Fruit fly (Drosophila melanogaster) whole organism, prepupa: ENCODE results near the gene Smr.

Experiments used
- Blimp-1 ChIP-seq: fragments of 200-800 bp; sonication (Bioruptor generic); optimal IDR thresholded peaks from 3 replicates; lab custom pipeline; 2017; ENCODE audit warnings: missing biosample characterization, missing genetic modification characterization, mild to moderate bottlenecking, moderate library complexity, missing genetic modification reagents
- CG10631 ChIP-seq: fragments of 200-800 bp; sonication (Bioruptor generic); optimal IDR thresholded peaks from 2 replicates; lab custom pipeline; 2016; ENCODE audit warnings: missing biosample characterization, missing genetic modification characterization
- CG11294 ChIP-seq: fragments of 200-800 bp; sonication (Bioruptor generic); IDR thresholded peaks from 2 replicates; pipeline ENCODE4 v1.3.6; 2022; ENCODE audit warnings: missing biosample characterization, missing genetic modification characterization
- CG11902 ChIP-seq: fragments of 200-800 bp; sonication (Bioruptor generic); optimal IDR thresholded peaks from 3 replicates; lab custom pipeline; 2016; ENCODE audit warnings: missing biosample characterization, missing genetic modification characterization
- CG15336 ChIP-seq: fragments of 200-800 bp; sonication (Bioruptor generic); IDR thresholded peaks from 2 replicates; pipeline ENCODE4 v1.3.6; 2022; ENCODE audit warnings: missing biosample characterization, missing genetic modification characterization
- CG1621 ChIP-seq: fragments of 200-800 bp; sonication (Bioruptor generic); optimal IDR thresholded peaks from 3 replicates; lab custom pipeline; 2018; ENCODE audit warnings: missing biosample characterization, mild to moderate bottlenecking, missing genetic modification characterization
- CG16779 ChIP-seq: fragments of 200-800 bp; sonication (Bioruptor generic); optimal IDR thresholded peaks from 3 replicates; lab custom pipeline; 2017; ENCODE audit warnings: missing biosample characterization, mild to moderate bottlenecking, missing genetic modification characterization
- CG3032 ChIP-seq: fragments of 200-800 bp; optimal IDR thresholded peaks from 2 replicates; lab custom pipeline; 2019; ENCODE audit warnings: missing biosample characterization, mild to moderate bottlenecking, missing genetic modification characterization, moderate library complexity
- CG32006 ChIP-seq: fragments of 200-800 bp; sonication (Bioruptor generic); optimal IDR thresholded peaks from 3 replicates; lab custom pipeline; 2017; ENCODE audit warnings: missing biosample characterization, mild to moderate bottlenecking, missing genetic modification characterization
- CG3919 ChIP-seq: fragments of 200-800 bp; sonication (Bioruptor generic); optimal IDR thresholded peaks from 3 replicates; lab custom pipeline; 2016; ENCODE audit warnings: missing biosample characterization, missing genetic modification characterization
- CG6163 ChIP-seq: fragments of 200-800 bp; sonication (Bioruptor generic); IDR thresholded peaks from 3 replicates; pipeline ENCODE4 v1.3.6; 2022; ENCODE audit warnings: missing biosample characterization, missing genetic modification characterization
- CG6276 ChIP-seq: fragments of 200-800 bp; sonication (Bioruptor generic); optimal IDR thresholded peaks from 2 replicates; lab custom pipeline; 2017; ENCODE audit warnings: missing biosample characterization, mild to moderate bottlenecking, missing genetic modification characterization
- CG6808 ChIP-seq: fragments of 200-800 bp; sonication (Bioruptor generic); optimal IDR thresholded peaks from 3 replicates; lab custom pipeline; 2017; ENCODE audit warnings: missing biosample characterization, missing genetic modification characterization, mild to moderate bottlenecking, moderate library complexity, missing genetic modification reagents
- CG7368 ChIP-seq: fragments of 200-800 bp; sonication (Bioruptor generic); optimal IDR thresholded peaks from 3 replicates; lab custom pipeline; 2016; ENCODE audit warnings: missing biosample characterization, missing genetic modification characterization
- CG8119 ChIP-seq: fragments of 200-800 bp; sonication (Bioruptor generic); IDR thresholded peaks from 3 replicates; pipeline ENCODE4 v1.3.6; 2022; ENCODE audit warnings: missing biosample characterization, missing genetic modification characterization
- CG8319 ChIP-seq: fragments of 200-800 bp; sonication (Bioruptor generic); optimal IDR thresholded peaks from 3 replicates; lab custom pipeline; 2016; ENCODE audit warnings: missing biosample characterization, missing genetic modification characterization
- CG8632 ChIP-seq: fragments of 200-800 bp; sonication (Bioruptor generic); optimal IDR thresholded peaks from 3 replicates; lab custom pipeline; 2016; ENCODE audit warnings: missing biosample characterization, missing genetic modification characterization
- CG9139 ChIP-seq: fragments of 200-800 bp; sonication (Bioruptor generic); optimal IDR thresholded peaks from 3 replicates; lab custom pipeline; 2017; ENCODE audit warnings: missing biosample characterization, mild to moderate bottlenecking, missing genetic modification characterization
- Eip75B ChIP-seq: fragments of 200-800 bp; sonication (Bioruptor generic); optimal IDR thresholded peaks from 3 replicates; lab custom pipeline; 2016; ENCODE audit warnings: missing biosample characterization, missing genetic modification characterization
- Eip78C ChIP-seq: fragments of 200-800 bp; sonication (Bioruptor generic); peaks from one replicate; lab custom pipeline; 2016; ENCODE audit warnings: missing biosample characterization, missing genetic modification characterization
- Eip93F ChIP-seq: fragments of 200-800 bp; sonication (Bioruptor generic); optimal IDR thresholded peaks from 2 replicates; lab custom pipeline; 2016; ENCODE audit warnings: missing biosample characterization, mild to moderate bottlenecking, missing genetic modification characterization
- Ets96B ChIP-seq: fragments of 200-800 bp; optimal IDR thresholded peaks from 2 replicates; lab custom pipeline; 2019; ENCODE audit warnings: missing biosample characterization, mild to moderate bottlenecking, missing genetic modification characterization, moderate library complexity
- Gug ChIP-seq: fragments of 200-800 bp; sonication (Bioruptor generic); IDR thresholded peaks from 2 replicates; pipeline ENCODE4 v1.3.6; 2022; ENCODE audit warnings: missing biosample characterization, missing genetic modification characterization
- Hr38 ChIP-seq: sonication (Bioruptor generic); optimal IDR thresholded peaks from 2 replicates; lab custom pipeline; 2016; ENCODE audit warnings: missing biosample characterization, missing genetic modification characterization
- Hr4 ChIP-seq: fragments of 200-800 bp; sonication (Bioruptor generic); optimal IDR thresholded peaks from 3 replicates; lab custom pipeline; 2016; ENCODE audit warnings: missing biosample characterization, missing genetic modification characterization
- Lpt ChIP-seq: fragments of 200-800 bp; sonication (Bioruptor generic); optimal IDR thresholded peaks from 3 replicates; lab custom pipeline; 2016; ENCODE audit warnings: missing biosample characterization, missing genetic modification characterization
- Met ChIP-seq: fragments of 200-800 bp; sonication (Bioruptor generic); optimal IDR thresholded peaks from 3 replicates; lab custom pipeline; 2016; ENCODE audit warnings: missing biosample characterization, missing genetic modification characterization
- OdsH ChIP-seq: fragments of 200-800 bp; sonication (Bioruptor generic); optimal IDR thresholded peaks from 3 replicates; lab custom pipeline; 2016; ENCODE audit warnings: missing biosample characterization, missing genetic modification characterization
- Sox102F ChIP-seq: fragments of 200-800 bp; sonication (Bioruptor generic); optimal IDR thresholded peaks from 2 replicates; lab custom pipeline; 2016; ENCODE audit warnings: missing biosample characterization, mild to moderate bottlenecking, missing genetic modification characterization
- Sox14 ChIP-seq: fragments of 200-800 bp; sonication (Bioruptor generic); optimal IDR thresholded peaks from 3 replicates; lab custom pipeline; 2016; ENCODE audit warnings: missing biosample characterization, missing genetic modification characterization
- Sox15 ChIP-seq: fragments of 200-800 bp; sonication (Bioruptor generic); optimal IDR thresholded peaks from 3 replicates; lab custom pipeline; 2016; ENCODE audit warnings: missing biosample characterization, missing genetic modification characterization
- achi ChIP-seq: fragments of 200-800 bp; sonication (Bioruptor generic); optimal IDR thresholded peaks from 3 replicates; lab custom pipeline; 2016; ENCODE audit warnings: missing biosample characterization, missing genetic modification characterization
- acj6 ChIP-seq: fragments of 200-800 bp; sonication (Bioruptor generic); optimal IDR thresholded peaks from 3 replicates; lab custom pipeline; 2016; ENCODE audit warnings: missing biosample characterization, missing genetic modification characterization
- cyc ChIP-seq: fragments of 200-800 bp; sonication (Bioruptor generic); optimal IDR thresholded peaks from 3 replicates; lab custom pipeline; 2016; ENCODE audit warnings: missing biosample characterization, missing genetic modification characterization
- dac ChIP-seq: fragments of 200-800 bp; sonication (Bioruptor generic); optimal IDR thresholded peaks from 2 replicates; lab custom pipeline; 2017; ENCODE audit warnings: missing biosample characterization, mild to moderate bottlenecking, missing genetic modification characterization
- dsx ChIP-seq: fragments of 200-800 bp; optimal IDR thresholded peaks from 3 replicates; lab custom pipeline; 2019; ENCODE audit warnings: missing biosample characterization, mild to moderate bottlenecking, missing genetic modification characterization, moderate library complexity; ENCODE audit not compliant: poor library complexity, severe bottlenecking
- eg ChIP-seq: fragments of 200-800 bp; sonication (Bioruptor generic); IDR thresholded peaks from 3 replicates; pipeline ENCODE4 v1.3.6; 2022; ENCODE audit warnings: missing biosample characterization, missing genetic modification characterization
- fd85E ChIP-seq: fragments of 200-800 bp; sonication (Bioruptor generic); optimal IDR thresholded peaks from 3 replicates; lab custom pipeline; 2016; ENCODE audit warnings: missing biosample characterization, missing genetic modification characterization
- lz ChIP-seq: fragments of 200-800 bp; sonication (Bioruptor generic); optimal IDR thresholded peaks from 3 replicates; lab custom pipeline; 2016; ENCODE audit warnings: missing biosample characterization, missing genetic modification characterization
- net ChIP-seq: fragments of 200-800 bp; sonication (Bioruptor generic); optimal IDR thresholded peaks from 3 replicates; lab custom pipeline; 2016; ENCODE audit warnings: missing biosample characterization, missing genetic modification characterization
- pdm3 ChIP-seq: fragments of 200-800 bp; sonication (Bioruptor generic); optimal IDR thresholded peaks from 3 replicates; lab custom pipeline; 2016; ENCODE audit warnings: missing biosample characterization, missing genetic modification characterization
- salr ChIP-seq, 2 experiments: fragments of 200-800 bp; sonication (Bioruptor generic); optimal IDR thresholded peaks; 3 replicates each; lab custom pipeline; 2016 to 2018; ENCODE audit warnings: missing biosample characterization in 2 of 2, missing genetic modification characterization in 2 of 2, mild to moderate bottlenecking in 1 of 2
- spab ChIP-seq: fragments of 200-800 bp; sonication (Bioruptor generic); optimal IDR thresholded peaks from 2 replicates; lab custom pipeline; 2017; ENCODE audit warnings: missing biosample characterization, mild to moderate bottlenecking, missing genetic modification characterization, missing genetic modification reagents
- ss ChIP-seq, 2 experiments: fragments of 200-800 bp; sonication (Bioruptor generic); optimal IDR thresholded peaks; 2 replicates in 1 of 2; 3 replicates in 1 of 2; lab custom pipeline; 2017 to 2018; ENCODE audit warnings: mild to moderate bottlenecking in 2 of 2, missing biosample characterization in 2 of 2, missing genetic modification characterization in 2 of 2, moderate library complexity in 1 of 2
- svp ChIP-seq: fragments of 200-800 bp; sonication (Bioruptor generic); peaks from one replicate; lab custom pipeline; 2016; ENCODE audit warnings: missing biosample characterization, missing genetic modification characterization
- topi ChIP-seq: fragments of 200-800 bp; sonication (Bioruptor generic); optimal IDR thresholded peaks from 3 replicates; lab custom pipeline; 2016; ENCODE audit warnings: missing biosample characterization, missing genetic modification characterization
- vri ChIP-seq: fragments of 200-800 bp; sonication (Bioruptor generic); optimal IDR thresholded peaks from 3 replicates; lab custom pipeline; 2016; ENCODE audit warnings: missing biosample characterization, mild to moderate bottlenecking, missing genetic modification characterization

The Smr gene

DNA sequence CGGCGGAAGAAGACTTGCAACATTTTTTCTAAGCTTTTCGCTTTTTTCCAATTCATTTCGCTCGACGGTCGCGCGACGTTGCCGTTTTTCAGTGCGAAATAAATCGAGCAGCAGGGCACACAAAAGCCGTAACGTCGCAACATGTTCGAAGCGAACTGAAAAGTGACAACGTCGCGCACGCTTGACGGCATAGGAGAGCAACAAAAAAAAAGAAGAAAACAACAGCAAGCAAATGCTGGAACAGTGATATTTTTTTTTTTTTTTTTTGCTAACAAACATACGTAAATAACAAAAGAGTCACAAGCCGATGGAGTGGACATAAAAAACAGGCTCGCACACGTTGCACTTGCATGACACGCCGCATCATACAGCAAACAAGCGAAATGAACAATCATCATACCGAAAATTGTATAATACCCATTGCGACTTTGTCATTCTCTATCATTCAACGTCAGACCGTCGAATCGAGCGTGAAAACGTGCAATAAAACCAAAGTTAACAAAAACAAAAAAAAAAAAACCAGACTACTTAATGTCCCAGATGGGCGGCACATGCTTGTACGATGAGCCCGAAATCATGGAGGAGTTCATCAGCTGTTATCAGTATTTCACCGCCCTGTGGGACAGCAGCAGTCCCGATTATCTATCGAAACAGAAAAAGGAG, 1.7 kb upstream of the Smr start, which contains the start of gene CG4004:
Gene CG4004 (plus strand): TSS at position 187 of the 663 bp plus-strand sequence.
- peak; percentile 39 for TF ChIP-seq topi
- peak; percentile 27 for TF ChIP-seq Ets96B
- TF ChIP-seq Sox14 (GFP tag; lab: Kevin White, UChicago): peak; percentile 47
- TF ChIP-seq eg: peak; percentile 83
- TF ChIP-seq svp: peak; percentile 68
- TF ChIP-seq CG15336: peak; percentile 72
- TF ChIP-seq CG9139 (GFP tag; lab: Kevin White, UChicago): peak; percentile 22
- TF ChIP-seq spab (GFP tag; lab: Kevin White, UChicago): peak; percentile 11
- no peak for TF ChIP-seq acj6 (GFP tag; lab: Kevin White, UChicago)
- TF ChIP-seq ss (GFP tag; optimal IDR thresholded peaks at IDR 0.05; lab: Kevin White, UChicago): peak; percentile 60 to 61
- TF ChIP-seq CG32006: peak; percentile 2
- TF ChIP-seq lz (GFP tag; lab: Kevin White, UChicago): no peak
- TF ChIP-seq CG6163: peak; percentile 84
- TF ChIP-seq salr (GFP tag; optimal IDR thresholded peaks at IDR 0.05; lab: Kevin White, UChicago): no peak
- peak; percentile 86 for TF ChIP-seq CG8119 (GFP tag; lab: Robert Waterston, UW)
- TF ChIP-seq Sox102F: peak; percentile 7
- TF ChIP-seq fd85E (GFP tag; lab: Kevin White, UChicago): no peak
- TF ChIP-seq Eip75B: peak; percentile 27
- no peak for TF ChIP-seq CG3919
- TF ChIP-seq Eip78C: peak; percentile 46
- peak; percentile 18 for TF ChIP-seq dsx
- TF ChIP-seq Gug (GFP tag; lab: Robert Waterston, UW): peak; percentile 40
- peak; percentile 6 for TF ChIP-seq Met
- TF ChIP-seq Eip93F: no peak
- TF ChIP-seq Hr4 (GFP tag; lab: Kevin White, UChicago): peak; percentile 1
- peak; percentile 26 for TF ChIP-seq Lpt (GFP tag; lab: Kevin White, UChicago)
- no peak for TF ChIP-seq cyc (GFP tag; lab: Kevin White, UChicago)
- TF ChIP-seq Sox15 (GFP tag; lab: Kevin White, UChicago): no peak
- no peak for TF ChIP-seq Blimp-1 (GFP tag; lab: Kevin White, UChicago)
- TF ChIP-seq pdm3: peak; percentile 25
- peak; percentile 34 for TF ChIP-seq vri (GFP tag; lab: Kevin White, UChicago)
- no peak for TF ChIP-seq CG7368 (GFP tag; lab: Kevin White, UChicago)
- peak; percentile 49 for TF ChIP-seq CG6808 (GFP tag; lab: Kevin White, UChicago)
- no peak for TF ChIP-seq CG8319 (GFP tag; lab: Kevin White, UChicago)
- TF ChIP-seq CG10631 (GFP tag; lab: Kevin White, UChicago): peak; percentile 20
- no peak for TF ChIP-seq dac (GFP tag; lab: Kevin White, UChicago)
- no peak for TF ChIP-seq CG1621
- TF ChIP-seq CG16779 (tag; lab: Kevin White, UChicago): peak; percentile 33
- TF ChIP-seq CG11294 (GFP tag; lab: Robert Waterston, UW): no peak
- TF ChIP-seq CG3032 (tag; lab: Kevin White, UChicago): no peak
- TF ChIP-seq CG6276 (GFP tag; lab: Kevin White, UChicago): peak; percentile 73
- peak; percentile 29 for TF ChIP-seq OdsH (GFP tag; lab: Kevin White, UChicago)
- no peak for TF ChIP-seq CG11902 (GFP tag; lab: Kevin White, UChicago)
- peak; percentile 25 for TF ChIP-seq achi
- no peak for TF ChIP-seq net (GFP tag; lab: Kevin White, UChicago)
- no peak for TF ChIP-seq Hr38 (GFP tag; lab: Kevin White, UChicago)
- TF ChIP-seq CG8632 (GFP tag; lab: Kevin White, UChicago): peak; percentile 9
